Worm (Caenorhabditis elegans) whole organism, late embryonic: ENCODE measurements around the gene R07E4.1.

Experiments
- ets-4 ChIP-seq: sonication (generic microtip); optimal IDR thresholded peaks from 2 replicates; lab custom pipeline; 2016; ENCODE audit warnings: missing genetic modification characterization, missing compliant biosample characterization
- fax-1 ChIP-seq: sonication (generic microtip); optimal IDR thresholded peaks from 2 replicates; lab custom pipeline; 2016; ENCODE audit warnings: missing genotype, missing genetic modification characterization, missing compliant biosample characterization
- fkh-10 ChIP-seq: fragments of 150-350 bp; optimal IDR thresholded peaks from 2 replicates; lab custom pipeline; 2014; ENCODE audit warnings: missing biosample characterization, missing genetic modification reagents, missing genetic modification characterization

ce11 chrX:5923672-5924071, 35.2 kb upstream of the R07E4.1 start:
- no peak for TF ChIP-seq ets-4
- TF ChIP-seq fax-1 = no peak
- no peak for TF ChIP-seq fkh-10 (GFP tag; lab: Kevin White, UChicago)
